Fruit fly (Drosophila melanogaster): ENCODE results near the gene Rcd7.

Gene Rcd7

DNA sequence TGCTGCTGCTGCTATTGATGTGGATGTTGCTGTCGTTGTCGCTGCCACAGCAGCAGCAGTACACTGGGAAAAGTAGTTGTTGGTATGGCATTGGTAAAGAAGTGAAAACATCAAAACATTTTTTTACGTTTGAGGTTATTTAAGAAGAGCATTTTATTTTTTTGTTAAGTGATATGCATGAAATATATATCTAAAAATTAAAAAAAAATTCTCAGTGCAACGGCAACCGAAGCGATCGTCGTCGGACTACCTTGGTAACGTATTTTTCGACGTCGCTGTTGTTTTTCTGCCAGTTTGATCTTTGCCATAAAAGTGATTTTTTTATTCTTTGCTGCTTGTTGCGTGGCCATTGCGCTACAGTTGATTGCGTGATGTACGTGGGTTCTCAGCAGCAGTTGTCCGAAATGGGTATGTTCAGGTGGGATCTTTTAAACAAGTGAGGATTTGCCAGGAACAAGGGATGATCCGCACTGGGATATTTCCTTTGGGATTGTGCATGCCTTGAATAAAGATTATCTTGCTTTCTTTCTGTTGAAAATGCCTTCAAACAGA is 15.9 kb downstream of the Rcd7 start (continued):
- TF ChIP-seq CG17802 (tag; optimal IDR thresholded peaks at IDR 0.05) = peak; percentile 75
- peak; percentile 95 for TF ChIP-seq otp (GFP tag; IDR thresholded peaks at IDR 0.05)
- peak; percentile 94 for TF ChIP-seq CG8388 (GFP tag; optimal IDR thresholded peaks at IDR 0.05)
- peak; percentile 80 for TF ChIP-seq CG4282 (GFP tag; optimal IDR thresholded peaks at IDR 0.05)
- TF ChIP-seq Hmx (GFP tag; optimal IDR thresholded peaks at IDR 0.05) = peak; percentile 89
- TF ChIP-seq fu2 (GFP tag; optimal IDR thresholded peaks at IDR 0.05) = peak; percentile 81
- TF ChIP-seq CG13624 (GFP tag; optimal IDR thresholded peaks at IDR 0.05) = peak; percentile 93
- TF ChIP-seq Dp (GFP tag; optimal IDR thresholded peaks at IDR 0.05) = peak; percentile 2
- TF ChIP-seq CG30403 (GFP tag; optimal IDR thresholded peaks at IDR 0.05) = peak; percentile 97
- TF ChIP-seq CG15073 (GFP tag; optimal IDR thresholded peaks at IDR 0.05) = peak; percentile 72
- TF ChIP-seq salm (tag; optimal IDR thresholded peaks at IDR 0.05) = peak; percentile 93
- TF ChIP-seq sna (GFP tag; IDR thresholded peaks at IDR 0.05; ENCODE audit: partially characterized antibody) = no peak
- TF ChIP-seq Elba2 (GFP tag; optimal IDR thresholded peaks at IDR 0.05) = peak; percentile 96
- no peak for TF ChIP-seq pzg (GFP tag; optimal IDR thresholded peaks at IDR 0.05)
- peak; percentile 15 for TF ChIP-seq gfzf (GFP tag; optimal IDR thresholded peaks at IDR 0.05)
- TF ChIP-seq hkb (optimal IDR thresholded peaks at IDR 0.05) = no peak
- peak; percentile 97 for TF ChIP-seq hkb (GFP tag; IDR thresholded peaks at IDR 0.05)
- peak; percentile 93 for TF ChIP-seq ken (GFP tag; IDR thresholded peaks at IDR 0.05)
- TF ChIP-seq CG6272 (GFP tag; IDR thresholded peaks at IDR 0.05) = peak; percentile 84
- peak; percentile 97 for TF ChIP-seq CG33557 (GFP tag; optimal IDR thresholded peaks at IDR 0.05)
- TF ChIP-seq CG18764 (GFP tag; optimal IDR thresholded peaks at IDR 0.05) = peak; percentile 92
- TF ChIP-seq zen (tag; optimal IDR thresholded peaks at IDR 0.05) = peak; percentile 99
- peak; percentile 95 for TF ChIP-seq phol (tag; optimal IDR thresholded peaks at IDR 0.05)
- peak; percentile 93 for TF ChIP-seq rib (GFP tag; IDR thresholded peaks at IDR 0.05)
- peak; percentile 87 for TF ChIP-seq Rx (GFP tag; IDR thresholded peaks at IDR 0.05)
- peak; percentile 93 for TF ChIP-seq CG2199 (GFP tag; IDR thresholded peaks at IDR 0.05)
- TF ChIP-seq maf-S (GFP tag; optimal IDR thresholded peaks at IDR 0.05) = peak; percentile 91
- TF ChIP-seq Dad (GFP tag; optimal IDR thresholded peaks at IDR 0.05) = peak; percentile 90
- TF ChIP-seq CG11456 (GFP tag; IDR thresholded peaks at IDR 0.05) = peak; percentile 87
- TF ChIP-seq kay (GFP tag; optimal IDR thresholded peaks at IDR 0.05) = peak; percentile 87
- TF ChIP-seq CG4360 (GFP tag; IDR thresholded peaks at IDR 0.05) = peak; percentile 79
- peak; percentile 96 for TF ChIP-seq Hsf (GFP tag; optimal IDR thresholded peaks at IDR 0.05)
- TF ChIP-seq Hmr (GFP tag; optimal IDR thresholded peaks at IDR 0.05) = peak; percentile 93
- peak; percentile 87 for TF ChIP-seq CG12071 (GFP tag; optimal IDR thresholded peaks at IDR 0.05)
- peak; percentile 97 for TF ChIP-seq CG8924 (tag; optimal IDR thresholded peaks at IDR 0.05)
- TF ChIP-seq sisA (GFP tag; IDR thresholded peaks at IDR 0.05) = peak; percentile 94
- TF ChIP-seq CG15479 (GFP tag; optimal IDR thresholded peaks at IDR 0.05) = peak; percentile 96
- TF ChIP-seq chm (GFP tag; IDR thresholded peaks at IDR 0.05) = peak; percentile 97
- peak in 1 of 2 experiments; percentile 92 for TF ChIP-seq Eip74EF (GFP tag; optimal IDR thresholded peaks at IDR 0.05)
- TF ChIP-seq BEAF-32 (GFP tag; optimal IDR thresholded peaks at IDR 0.05) = peak; percentile 10
- peak; percentile 91 for TF ChIP-seq Six4 (GFP tag; optimal IDR thresholded peaks at IDR 0.05)
- TF ChIP-seq Bgb (GFP tag; IDR thresholded peaks at IDR 0.05; ENCODE audit: partially characterized antibody) = no peak
- TF ChIP-seq pb (GFP tag; optimal IDR thresholded peaks at IDR 0.05) = peak; percentile 83
- peak; percentile 91 for TF ChIP-seq Fer2 (tag; optimal IDR thresholded peaks at IDR 0.05)

Measured in whole organism, embryonic.